Fruit fly (Drosophila melanogaster) whole organism, embryonic: Measurements from ENCODE around the gene a10.

Experiments used
- Abd-B ChIP-seq: fragments of 200-800 bp; sonication (Bioruptor generic); optimal IDR thresholded peaks from 2 replicates; lab custom pipeline; 2018; ENCODE audit warnings: missing biosample characterization, mild to moderate bottlenecking, missing genetic modification characterization, moderate library complexity
- Asciz ChIP-seq: fragments of 200-800 bp; sonication (Bioruptor generic); optimal IDR thresholded peaks from 2 replicates; lab custom pipeline; 2017; ENCODE audit warnings: missing biosample characterization, mild to moderate bottlenecking, missing genetic modification characterization, missing genetic modification reagents
- Atf3 ChIP-seq: fragments of 200-800 bp; sonication (Bioruptor generic); optimal IDR thresholded peaks from 3 replicates; lab custom pipeline; 2016; ENCODE audit warnings: missing biosample characterization, missing genetic modification characterization
- BEAF-32 ChIP-seq: fragments of 200-800 bp; sonication (Bioruptor generic); optimal IDR thresholded peaks from 3 replicates; lab custom pipeline; 2017; ENCODE audit warnings: missing biosample characterization, missing genetic modification characterization, mild to moderate bottlenecking, moderate library complexity, missing genetic modification reagents
- CG10366 ChIP-seq: fragments of 200-800 bp; sonication (Bioruptor generic); IDR thresholded peaks from 2 replicates; pipeline ENCODE4 v1.3.6; 2022; ENCODE audit warnings: missing biosample characterization, missing genetic modification characterization
- CG10959 ChIP-seq: fragments of 200-800 bp; sonication (Bioruptor generic); IDR thresholded peaks from 2 replicates; pipeline ENCODE4 v1.3.6; 2022; ENCODE audit warnings: missing biosample characterization, missing genetic modification characterization
- CG10979 ChIP-seq: fragments of 200-800 bp; sonication (Bioruptor generic); optimal IDR thresholded peaks from 2 replicates; lab custom pipeline; 2018; ENCODE audit warnings: missing biosample characterization, mild to moderate bottlenecking, missing genetic modification characterization, moderate library complexity
- CG11093 ChIP-seq: fragments of 200-800 bp; sonication (Bioruptor generic); IDR thresholded peaks from 3 replicates; pipeline ENCODE4 v1.3.6; 2022; ENCODE audit warnings: missing biosample characterization, missing genetic modification characterization
- CG11247 ChIP-seq: fragments of 200-800 bp; sonication (Bioruptor generic); IDR thresholded peaks from 2 replicates; pipeline ENCODE4 v1.3.6; 2022; ENCODE audit warnings: missing biosample characterization, missing genetic modification characterization
- CG11456 ChIP-seq: fragments of 200-800 bp; sonication (Bioruptor generic); IDR thresholded peaks from 3 replicates; pipeline ENCODE4 v1.3.6; 2022; ENCODE audit warnings: missing biosample characterization, missing genetic modification characterization
- CG11696 ChIP-seq: fragments of 200-800 bp; sonication (Bioruptor generic); IDR thresholded peaks from 2 replicates; pipeline ENCODE4 v1.3.6; 2022; ENCODE audit warnings: missing biosample characterization, missing genetic modification characterization
- CG14050 ChIP-seq: fragments of 200-800 bp; sonication (Bioruptor generic); IDR thresholded peaks from 3 replicates; pipeline ENCODE4 v1.3.6; 2022; ENCODE audit warnings: missing biosample characterization, missing genetic modification characterization
- CG15269 ChIP-seq: fragments of 200-800 bp; sonication (Bioruptor generic); optimal IDR thresholded peaks from 2 replicates; lab custom pipeline; 2018; ENCODE audit warnings: missing biosample characterization, mild to moderate bottlenecking, missing genetic modification characterization, moderate library complexity
- CG15696 ChIP-seq: fragments of 200-800 bp; sonication (Bioruptor generic); optimal IDR thresholded peaks from 2 replicates; lab custom pipeline; 2019; ENCODE audit warnings: missing biosample characterization, mild to moderate bottlenecking, missing genetic modification characterization, moderate library complexity
- CG1647 ChIP-seq: fragments of 200-800 bp; sonication (Bioruptor generic); optimal IDR thresholded peaks from 3 replicates; lab custom pipeline; 2016; ENCODE audit warnings: missing biosample characterization, missing genetic modification characterization
- CG17612 ChIP-seq: fragments of 200-800 bp; sonication (Bioruptor generic); IDR thresholded peaks from 2 replicates; pipeline ENCODE4 v1.3.6; 2022; ENCODE audit warnings: missing biosample characterization, missing genetic modification characterization
- CG17802 ChIP-seq: fragments of 200-800 bp; sonication (Bioruptor generic); optimal IDR thresholded peaks from 2 replicates; lab custom pipeline; 2018; ENCODE audit warnings: missing biosample characterization, mild to moderate bottlenecking, missing genetic modification characterization, moderate library complexity
- CG18262 ChIP-seq: fragments of 200-800 bp; optimal IDR thresholded peaks from 3 replicates; lab custom pipeline; 2019; ENCODE audit warnings: missing biosample characterization, mild to moderate bottlenecking, missing genetic modification characterization, moderate library complexity
- CG18599 ChIP-seq: fragments of 200-800 bp; sonication (Bioruptor generic); optimal IDR thresholded peaks from 3 replicates; lab custom pipeline; 2017; ENCODE audit warnings: missing biosample characterization, missing genetic modification characterization, mild to moderate bottlenecking, moderate library complexity, missing genetic modification reagents
- CG2116 ChIP-seq: fragments of 200-800 bp; sonication (Bioruptor generic); optimal IDR thresholded peaks from 3 replicates; lab custom pipeline; 2018; ENCODE audit warnings: missing biosample characterization, mild to moderate bottlenecking, missing genetic modification characterization
- CG2712 ChIP-seq: fragments of 200-800 bp; optimal IDR thresholded peaks from 3 replicates; lab custom pipeline; 2019; ENCODE audit warnings: missing biosample characterization, mild to moderate bottlenecking, missing genetic modification characterization, moderate library complexity
- CG30431 ChIP-seq: fragments of 200-800 bp; sonication (Bioruptor generic); optimal IDR thresholded peaks from 2 replicates; lab custom pipeline; 2017; ENCODE audit warnings: missing biosample characterization, missing genetic modification characterization
- CG31388 ChIP-seq: fragments of 200-800 bp; sonication (Bioruptor generic); optimal IDR thresholded peaks from 2 replicates; lab custom pipeline; 2016; ENCODE audit warnings: missing biosample characterization, missing genetic modification characterization
- CG6654 ChIP-seq: fragments of 200-800 bp; sonication (Bioruptor generic); optimal IDR thresholded peaks from 2 replicates; lab custom pipeline; 2017; ENCODE audit warnings: missing biosample characterization, mild to moderate bottlenecking, missing genetic modification characterization
- CG7556 ChIP-seq: fragments of 200-800 bp; sonication (Bioruptor generic); optimal IDR thresholded peaks from 2 replicates; lab custom pipeline; 2017; ENCODE audit warnings: missing biosample characterization, mild to moderate bottlenecking, missing genetic modification characterization
- CG8765 ChIP-seq: fragments of 200-800 bp; sonication (Bioruptor generic); IDR thresholded peaks from 2 replicates; pipeline ENCODE4 v1.3.6; 2022; ENCODE audit warnings: missing biosample characterization, missing genetic modification characterization
- CHES-1-like ChIP-seq: fragments of 200-800 bp; sonication (Bioruptor generic); optimal IDR thresholded peaks from 2 replicates; lab custom pipeline; 2016; ENCODE audit warnings: missing biosample characterization, missing genetic modification characterization
- CTCF ChIP-seq: fragments of 200-800 bp; sonication (Bioruptor generic); optimal IDR thresholded peaks from 2 replicates; lab custom pipeline; 2017; ENCODE audit warnings: missing biosample characterization, mild to moderate bottlenecking, missing genetic modification characterization, moderate library complexity
- CkIIα-i1 ChIP-seq: fragments of 200-800 bp; sonication (Bioruptor generic); IDR thresholded peaks from 2 replicates; pipeline ENCODE4 v1.3.6; 2022; ENCODE audit warnings: missing biosample characterization, missing genetic modification characterization
- Dip3 ChIP-seq: fragments of 200-800 bp; sonication (Bioruptor generic); optimal IDR thresholded peaks from 3 replicates; lab custom pipeline; 2016; ENCODE audit warnings: missing biosample characterization, missing genetic modification characterization
- Drgx ChIP-seq: fragments of 200-800 bp; sonication (Bioruptor generic); IDR thresholded peaks from 2 replicates; pipeline ENCODE4 v1.3.6; 2022; ENCODE audit warnings: missing biosample characterization, missing genetic modification characterization
- Fer3 ChIP-seq: fragments of 200-800 bp; sonication (Bioruptor generic); optimal IDR thresholded peaks from 2 replicates; lab custom pipeline; 2018; ENCODE audit warnings: missing biosample characterization, mild to moderate bottlenecking, missing genetic modification characterization, moderate library complexity
- HmgD ChIP-seq: fragments of 200-800 bp; sonication (Bioruptor generic); optimal IDR thresholded peaks from 3 replicates; lab custom pipeline; 2016; ENCODE audit warnings: missing biosample characterization, missing genetic modification characterization
- Hr51 ChIP-seq, 2 experiments: fragments of 200-800 bp; sonication (Bioruptor generic); optimal IDR thresholded peaks; 2 replicates in 1 of 2; 3 replicates in 1 of 2; lab custom pipeline; 2016 to 2018; ENCODE audit warnings: missing biosample characterization in 2 of 2, missing genetic modification characterization in 2 of 2, mild to moderate bottlenecking in 1 of 2, moderate library complexity in 1 of 2
- Hsf ChIP-seq: fragments of 200-800 bp; sonication (Bioruptor generic); optimal IDR thresholded peaks from 3 replicates; lab custom pipeline; 2016; ENCODE audit warnings: missing biosample characterization, missing genetic modification characterization
- Nf-YB ChIP-seq: fragments of 200-800 bp; sonication (Bioruptor generic); optimal IDR thresholded peaks from 3 replicates; lab custom pipeline; 2019; ENCODE audit warnings: missing biosample characterization, mild to moderate bottlenecking, missing genetic modification characterization, moderate library complexity
- Spps ChIP-seq: fragments of 200-800 bp; sonication (Bioruptor generic); optimal IDR thresholded peaks from 2 replicates; lab custom pipeline; 2018; ENCODE audit warnings: missing biosample characterization, mild to moderate bottlenecking, missing genetic modification characterization
- Usf ChIP-seq: fragments of 200-800 bp; sonication (Bioruptor generic); optimal IDR thresholded peaks from 2 replicates; lab custom pipeline; 2017; ENCODE audit warnings: missing genotype, missing biosample characterization, missing genetic modification characterization
- caup ChIP-seq: fragments of 200-800 bp; sonication (Bioruptor generic); optimal IDR thresholded peaks from 3 replicates; lab custom pipeline; 2017; ENCODE audit warnings: missing biosample characterization, mild to moderate bottlenecking, missing genetic modification characterization, moderate library complexity; ENCODE audit not compliant: severe bottlenecking
- cg ChIP-seq: fragments of 200-800 bp; sonication (Bioruptor generic); optimal IDR thresholded peaks from 3 replicates; lab custom pipeline; 2019; ENCODE audit warnings: missing biosample characterization, mild to moderate bottlenecking, missing genetic modification characterization, moderate library complexity
- chif ChIP-seq, 2 experiments: fragments of 200-800 bp; sonication (Bioruptor generic); optimal IDR thresholded peaks; 3 replicates each; lab custom pipeline; 2016; ENCODE audit warnings: missing biosample characterization in 2 of 2, missing genetic modification characterization in 2 of 2
- crc ChIP-seq: fragments of 200-800 bp; sonication (Bioruptor generic); optimal IDR thresholded peaks from 2 replicates; lab custom pipeline; 2016; ENCODE audit warnings: missing biosample characterization, missing genetic modification characterization
- dimm ChIP-seq: fragments of 200-800 bp; sonication (Bioruptor generic); IDR thresholded peaks from 2 replicates; pipeline ENCODE4 v1.3.6; 2022; ENCODE audit warnings: missing biosample characterization, missing genetic modification characterization
- gro ChIP-seq: fragments of 200-800 bp; sonication (Bioruptor generic); optimal IDR thresholded peaks from 2 replicates; lab custom pipeline; 2016; ENCODE audit warnings: missing biosample characterization, missing genetic modification characterization
- gsb-n ChIP-seq: fragments of 200-800 bp; sonication (Bioruptor generic); optimal IDR thresholded peaks from 3 replicates; lab custom pipeline; 2018; ENCODE audit warnings: missing biosample characterization, mild to moderate bottlenecking, missing genetic modification characterization
- hb ChIP-seq: fragments of 200-800 bp; sonication (Bioruptor generic); IDR thresholded peaks from 3 replicates; pipeline ENCODE4 v1.3.6; 2022; ENCODE audit warnings: missing biosample characterization, missing genetic modification characterization; ENCODE audit not compliant: partially characterized antibody
- jumu ChIP-seq: fragments of 200-800 bp; sonication (Bioruptor generic); optimal IDR thresholded peaks from 3 replicates; lab custom pipeline; 2016; ENCODE audit warnings: missing biosample characterization, missing genetic modification characterization
- lola ChIP-seq, 3 experiments: fragments of >200 bp in 2 of 3; fragments of 200-800 bp in 1 of 3; sonication (Bioruptor generic) in 1 of 3; optimal IDR thresholded peaks; 2 replicates each; lab custom pipeline; 2017 to 2019; ENCODE audit warnings: missing biosample characterization in 3 of 3, missing genetic modification characterization in 3 of 3, mild to moderate bottlenecking in 1 of 3, moderate library complexity in 1 of 3
- pum ChIP-seq: fragments of 200-800 bp; sonication (Bioruptor generic); optimal IDR thresholded peaks from 2 replicates; lab custom pipeline; 2016; ENCODE audit warnings: missing biosample characterization, missing genetic modification characterization
- ssp ChIP-seq: fragments of 200-800 bp; sonication (Bioruptor generic); IDR thresholded peaks from 2 replicates; pipeline ENCODE4 v1.3.6; 2022; ENCODE audit warnings: missing biosample characterization, missing genetic modification characterization
- twi ChIP-seq: fragments of 200-800 bp; optimal IDR thresholded peaks from 2 replicates; lab custom pipeline; 2019; ENCODE audit warnings: missing biosample characterization, mild to moderate bottlenecking, missing genetic modification characterization, moderate library complexity
- usp ChIP-seq: fragments of >200 bp; optimal IDR thresholded peaks from 2 replicates; lab custom pipeline; 2017; ENCODE audit warnings: missing biosample characterization, missing genetic modification characterization

Gene a10

dm6 chr3L:17001055-17001454, 22.5 kb downstream of the a10 start (continued):
- TF ChIP-seq Asciz (GFP tag; lab: Kevin White, UChicago) (no peak), Hsf (GFP tag; lab: Kevin White, UChicago) (no peak), CG30431 (GFP tag; lab: Kevin White, UChicago) (no peak), CkIIα-i1 (GFP tag; lab: Robert Waterston, UW) (no peak), hb (GFP tag; lab: Robert Waterston, UW) (0 out of 3 replicates have a peak, but pooled peaks have one; percentile 20), CG11247 (GFP tag; lab: Robert Waterston, UW) (no peak), caup (GFP tag; lab: Kevin White, UChicago) (peak; percentile 19), gsb-n (tag; lab: Kevin White, UChicago) (no peak), Dip3 (GFP tag; lab: Kevin White, UChicago) (no peak), chif (GFP tag; optimal IDR thresholded peaks at IDR 0.05; lab: Kevin White, UChicago) (no peak), CG14050 (GFP tag; lab: Robert Waterston, UW) (peak; percentile 8; the same call in 1 of the 3 replicates), CG7556 (no peak), HmgD (GFP tag; lab: Kevin White, UChicago) (no peak), CG18599 (GFP tag; lab: Kevin White, UChicago) (no peak), CG10366 (GFP tag; lab: Robert Waterston, UW) (no peak), twi (tag; lab: Kevin White, UChicago) (no peak), CG8765 (GFP tag; lab: Robert Waterston, UW) (no peak), BEAF-32 (GFP tag; lab: Kevin White, UChicago) (no peak), CG15696 (tag; lab: Kevin White, UChicago) (no peak), CG15269 (tag; lab: Kevin White, UChicago) (peak; percentile 45), CG2116 (no peak), ssp (GFP tag; lab: Robert Waterston, UW) (no peak), CG6654 (no peak), pum (GFP tag; lab: Kevin White, UChicago) (no peak), crc (no peak), CG17802 (tag; lab: Kevin White, UChicago) (no peak), Hr51 (GFP tag; optimal IDR thresholded peaks at IDR 0.05; lab: Kevin White, UChicago) (peak in 1 of 2 experiments; percentile 8), Nf-YB (GFP tag; lab: Kevin White, UChicago) (no peak), Usf (GFP tag; lab: Kevin White, UChicago) (no peak), CHES-1-like (GFP tag; lab: Kevin White, UChicago) (no peak), CG11696 (GFP tag; lab: Robert Waterston, UW) (no peak), CG18262 (no peak), Abd-B (GFP tag; lab: Kevin White, UChicago) (no peak), CG10979 (tag; lab: Kevin White, UChicago) (no peak), gro (GFP tag; lab: Kevin White, UChicago) (peak; percentile 48), lola (GFP tag; optimal IDR thresholded peaks at IDR 0.05; lab: Kevin White, UChicago) (no peak), CG17612 (GFP tag; lab: Robert Waterston, UW) (no peak), CG1647 (GFP tag; lab: Kevin White, UChicago) (no peak), CTCF (GFP tag; lab: Kevin White, UChicago) (no peak), dimm (GFP tag; lab: Robert Waterston, UW) (no peak), Drgx (no peak), Spps (tag; lab: Kevin White, UChicago) (no peak), CG11456 (GFP tag; lab: Robert Waterston, UW) (0 out of 3 replicates have a peak, but pooled peaks have one; percentile 11), CG2712 (tag; lab: Kevin White, UChicago) (no peak), cg (GFP tag; lab: Kevin White, UChicago) (no peak), CG31388 (GFP tag; lab: Kevin White, UChicago) (no peak), Atf3 (no peak), usp (GFP tag; lab: Kevin White, UChicago) (no peak), CG10959 (GFP tag; lab: Robert Waterston, UW) (no peak), Fer3 (tag; lab: Kevin White, UChicago) (peak; percentile 4), CG11093 (no peak), jumu (no peak)
